Fruit fly (Drosophila melanogaster) whole organism, embryonic: ENCODE data around the gene CG12147.

Experiments
- Atf6 ChIP-seq: fragments of 200-800 bp; sonication (Bioruptor generic); IDR thresholded peaks from 2 replicates; pipeline ENCODE4 v1.3.6; 2022; ENCODE audit warnings: missing biosample characterization, missing genetic modification characterization
- B-H1 ChIP-seq: fragments of 200-800 bp; sonication (Bioruptor generic); IDR thresholded peaks from 3 replicates; pipeline ENCODE4 v1.3.6; 2022; ENCODE audit warnings: missing biosample characterization, missing genetic modification characterization
- Blimp-1 ChIP-seq: fragments of 200-800 bp; sonication (Bioruptor generic); optimal IDR thresholded peaks from 3 replicates; lab custom pipeline; 2018; ENCODE audit warnings: missing biosample characterization, missing genetic modification characterization, mild to moderate bottlenecking, moderate library complexity, missing genetic modification reagents
- C15 ChIP-seq: fragments of 200-800 bp; sonication (Bioruptor generic); IDR thresholded peaks from 3 replicates; pipeline ENCODE4 v1.3.6; 2022; ENCODE audit warnings: missing biosample characterization, missing genetic modification characterization
- CG10147 ChIP-seq: fragments of 200-800 bp; sonication (Bioruptor generic); optimal IDR thresholded peaks from 2 replicates; lab custom pipeline; 2019; ENCODE audit warnings: missing biosample characterization, mild to moderate bottlenecking, missing genetic modification characterization, moderate library complexity
- CG10209 ChIP-seq: fragments of 200-800 bp; sonication (Bioruptor generic); optimal IDR thresholded peaks from 3 replicates; lab custom pipeline; 2017; ENCODE audit warnings: missing biosample characterization, mild to moderate bottlenecking, missing genetic modification characterization, missing genetic modification reagents
- CG12155 ChIP-seq: fragments of 200-800 bp; sonication (Bioruptor generic); optimal IDR thresholded peaks from 3 replicates; lab custom pipeline; 2016; ENCODE audit warnings: missing biosample characterization, missing genetic modification characterization
- CG12659 ChIP-seq: fragments of 200-800 bp; sonication (Bioruptor generic); optimal IDR thresholded peaks from 3 replicates; lab custom pipeline; 2017; ENCODE audit warnings: mild to moderate bottlenecking, missing biosample characterization, missing genetic modification reagents, missing genetic modification characterization
- CG15479 ChIP-seq: fragments of 200-800 bp; sonication (Bioruptor generic); optimal IDR thresholded peaks from 3 replicates; lab custom pipeline; 2019; ENCODE audit warnings: missing biosample characterization, mild to moderate bottlenecking, missing genetic modification characterization, moderate library complexity
- CG17328 ChIP-seq: fragments of 200-800 bp; sonication (Bioruptor generic); IDR thresholded peaks from 2 replicates; pipeline ENCODE4 v1.3.6; 2022; ENCODE audit warnings: missing biosample characterization, missing genetic modification characterization
- CG18599 ChIP-seq: fragments of 200-800 bp; sonication (Bioruptor generic); optimal IDR thresholded peaks from 3 replicates; lab custom pipeline; 2017; ENCODE audit warnings: missing biosample characterization, missing genetic modification characterization, mild to moderate bottlenecking, moderate library complexity, missing genetic modification reagents
- CG2120 ChIP-seq: fragments of 200-800 bp; sonication (Bioruptor generic); optimal IDR thresholded peaks from 3 replicates; lab custom pipeline; 2016; ENCODE audit warnings: missing biosample characterization, missing genetic modification characterization
- CG32532 ChIP-seq: fragments of 200-800 bp; sonication (Bioruptor generic); IDR thresholded peaks from 2 replicates; pipeline ENCODE4 v1.3.6; 2022; ENCODE audit warnings: missing biosample characterization, missing genetic modification characterization
- CG34376 ChIP-seq: fragments of 200-800 bp; sonication (Bioruptor generic); optimal IDR thresholded peaks from 2 replicates; lab custom pipeline; 2018; ENCODE audit warnings: missing biosample characterization, mild to moderate bottlenecking, missing genetic modification characterization
- CG34422 ChIP-seq: fragments of 200-800 bp; sonication (Bioruptor generic); IDR thresholded peaks from 3 replicates; pipeline ENCODE4 v1.3.6; 2022; ENCODE audit warnings: missing biosample characterization, missing genetic modification characterization
- CG3847 ChIP-seq: fragments of 200-800 bp; sonication (Bioruptor generic); IDR thresholded peaks from 2 replicates; pipeline ENCODE4 v1.3.6; 2022; ENCODE audit warnings: missing biosample characterization, missing genetic modification characterization
- CG3995 ChIP-seq: fragments of 200-800 bp; sonication (Bioruptor generic); optimal IDR thresholded peaks from 3 replicates; lab custom pipeline; 2016; ENCODE audit warnings: missing biosample characterization, missing genetic modification characterization
- CG5180 ChIP-seq: fragments of 200-800 bp; sonication (Bioruptor generic); optimal IDR thresholded peaks from 3 replicates; lab custom pipeline; 2017; ENCODE audit warnings: missing biosample characterization, missing genetic modification characterization, mild to moderate bottlenecking, moderate library complexity, missing genetic modification reagents
- CG6254 ChIP-seq: fragments of 200-800 bp; sonication (Bioruptor generic); optimal IDR thresholded peaks from 3 replicates; lab custom pipeline; 2017; ENCODE audit warnings: mild to moderate bottlenecking, missing biosample characterization, missing genetic modification reagents, missing genetic modification characterization
- CG6813 ChIP-seq: fragments of 200-800 bp; sonication (Bioruptor generic); optimal IDR thresholded peaks from 2 replicates; lab custom pipeline; 2017; ENCODE audit warnings: missing biosample characterization, missing genetic modification characterization, mild to moderate bottlenecking, moderate library complexity, missing genetic modification reagents
- CG7556 ChIP-seq: fragments of 200-800 bp; sonication (Bioruptor generic); optimal IDR thresholded peaks from 2 replicates; lab custom pipeline; 2017; ENCODE audit warnings: missing biosample characterization, mild to moderate bottlenecking, missing genetic modification characterization
- CG7839 ChIP-seq: fragments of 200-800 bp; sonication (Bioruptor generic); optimal IDR thresholded peaks from 3 replicates; lab custom pipeline; 2018; ENCODE audit warnings: missing biosample characterization, mild to moderate bottlenecking, missing genetic modification characterization, moderate library complexity
- Camta ChIP-seq: fragments of 200-800 bp; sonication (Bioruptor generic); optimal IDR thresholded peaks from 2 replicates; lab custom pipeline; 2016; ENCODE audit warnings: missing biosample characterization, missing genetic modification characterization
- Chrac-16 ChIP-seq: fragments of 200-800 bp; sonication (Bioruptor generic); optimal IDR thresholded peaks from 3 replicates; lab custom pipeline; 2016; ENCODE audit warnings: missing biosample characterization, missing genetic modification characterization
- Ets97D ChIP-seq: fragments of 200-800 bp; sonication (Bioruptor generic); optimal IDR thresholded peaks from 3 replicates; lab custom pipeline; 2016; ENCODE audit warnings: missing biosample characterization, missing genetic modification characterization
- Fer2 ChIP-seq: fragments of 200-800 bp; sonication (Bioruptor generic); optimal IDR thresholded peaks from 2 replicates; lab custom pipeline; 2018; ENCODE audit warnings: missing biosample characterization, mild to moderate bottlenecking, missing genetic modification characterization, moderate library complexity
- H15 ChIP-seq: fragments of 200-800 bp; sonication (Bioruptor generic); IDR thresholded peaks from 3 replicates; pipeline ENCODE4 v1.3.6; 2022; ENCODE audit warnings: missing biosample characterization, missing genetic modification characterization
- HHEX ChIP-seq: fragments of 200-800 bp; sonication (Bioruptor generic); optimal IDR thresholded peaks from 3 replicates; lab custom pipeline; 2017; ENCODE audit warnings: missing biosample characterization, mild to moderate bottlenecking, missing genetic modification characterization, missing genetic modification reagents
- Hmr ChIP-seq: fragments of 200-800 bp; sonication (Bioruptor generic); optimal IDR thresholded peaks from 3 replicates; lab custom pipeline; 2017; ENCODE audit warnings: mild to moderate bottlenecking, missing biosample characterization, missing genetic modification reagents, missing genetic modification characterization
- Lhr ChIP-seq: fragments of 200-800 bp; sonication (Bioruptor generic); optimal IDR thresholded peaks from 3 replicates; lab custom pipeline; 2017; ENCODE audit warnings: mild to moderate bottlenecking, missing biosample characterization, missing genetic modification reagents, missing genetic modification characterization
- Neu2 ChIP-seq: fragments of 200-800 bp; sonication (Bioruptor generic); optimal IDR thresholded peaks from 3 replicates; lab custom pipeline; 2016; ENCODE audit warnings: missing biosample characterization, missing genetic modification characterization, borderline replicate concordance
- NfI ChIP-seq: fragments of 200-800 bp; sonication (Bioruptor generic); optimal IDR thresholded peaks from 3 replicates; lab custom pipeline; 2018; ENCODE audit warnings: missing biosample characterization, mild to moderate bottlenecking, missing genetic modification characterization, moderate library complexity
- Oli ChIP-seq: fragments of 200-800 bp; sonication (Bioruptor generic); optimal IDR thresholded peaks from 2 replicates; lab custom pipeline; 2018; ENCODE audit warnings: missing biosample characterization, mild to moderate bottlenecking, missing genetic modification characterization, moderate library complexity
- Sin3A ChIP-seq: fragments of >200 bp; optimal IDR thresholded peaks from 2 replicates; lab custom pipeline; 2018
- Sox100B ChIP-seq: fragments of 200-800 bp; sonication (Bioruptor generic); optimal IDR thresholded peaks from 3 replicates; lab custom pipeline; 2018; ENCODE audit warnings: missing biosample characterization, mild to moderate bottlenecking, missing genetic modification characterization
- Spps ChIP-seq: fragments of 200-800 bp; sonication (Bioruptor generic); optimal IDR thresholded peaks from 2 replicates; lab custom pipeline; 2018; ENCODE audit warnings: missing biosample characterization, mild to moderate bottlenecking, missing genetic modification characterization
- Taf1 ChIP-seq: fragments of 200-800 bp; sonication (Bioruptor generic); IDR thresholded peaks from 2 replicates; pipeline ENCODE4 v1.3.6; 2022; ENCODE audit warnings: missing biosample characterization, missing genetic modification characterization
- abd-A ChIP-seq: fragments of 200-800 bp; sonication (Bioruptor generic); optimal IDR thresholded peaks from 3 replicates; lab custom pipeline; 2019; ENCODE audit warnings: missing biosample characterization, mild to moderate bottlenecking, missing genetic modification characterization, moderate library complexity
- az2 ChIP-seq: fragments of 200-800 bp; sonication (Bioruptor generic); optimal IDR thresholded peaks from 3 replicates; lab custom pipeline; 2016; ENCODE audit warnings: missing biosample characterization, missing genetic modification characterization
- bbx ChIP-seq: fragments of 200-800 bp; sonication (Bioruptor generic); IDR thresholded peaks from 2 replicates; pipeline ENCODE4 v1.3.6; 2022; ENCODE audit warnings: missing biosample characterization, missing genetic modification characterization; ENCODE audit not compliant: partially characterized antibody
- btn ChIP-seq: fragments of 200-800 bp; sonication (Bioruptor generic); optimal IDR thresholded peaks from 2 replicates; lab custom pipeline; 2016; ENCODE audit warnings: missing biosample characterization, missing genetic modification characterization
- dysf ChIP-seq: fragments of 200-800 bp; sonication (Bioruptor generic); IDR thresholded peaks from 3 replicates; pipeline ENCODE4 v1.3.6; 2022; ENCODE audit warnings: missing biosample characterization, missing genetic modification characterization
- en ChIP-seq: fragments of 200-800 bp; sonication (Bioruptor generic); optimal IDR thresholded peaks from 2 replicates; lab custom pipeline; 2016; ENCODE audit warnings: missing biosample characterization, missing genetic modification characterization
- fd96Cb ChIP-seq: fragments of 200-800 bp; sonication (Bioruptor generic); optimal IDR thresholded peaks from 2 replicates; lab custom pipeline; 2018; ENCODE audit warnings: missing biosample characterization, mild to moderate bottlenecking, missing genetic modification characterization, moderate library complexity
- gcm2 ChIP-seq: fragments of 200-800 bp; sonication (Bioruptor generic); optimal IDR thresholded peaks from 2 replicates; lab custom pipeline; 2016; ENCODE audit warnings: missing biosample characterization, missing genetic modification characterization
- nom ChIP-seq: fragments of 200-800 bp; sonication (Bioruptor generic); optimal IDR thresholded peaks from 2 replicates; lab custom pipeline; 2017; ENCODE audit warnings: missing biosample characterization, missing genetic modification characterization, mild to moderate bottlenecking, moderate library complexity, missing genetic modification reagents
- prd ChIP-seq, 3 experiments: fragments of >200 bp in 2 of 3; fragments of 200-800 bp in 1 of 3; sonication (Bioruptor generic) in 1 of 3; optimal IDR thresholded peaks in 2 of 3; IDR thresholded peaks in 1 of 3; 2 replicates in 2 of 3; 3 replicates in 1 of 3; pipeline versions ENCODE4 v1.3.6 to Lab custom; 2017 to 2022; ENCODE audit warnings: missing biosample characterization in 1 of 3, missing genetic modification characterization in 1 of 3
- sna ChIP-seq: fragments of 200-800 bp; sonication (Bioruptor generic); IDR thresholded peaks from 2 replicates; pipeline ENCODE4 v1.3.6; 2022; ENCODE audit warnings: missing biosample characterization, missing genetic modification characterization; ENCODE audit not compliant: partially characterized antibody
- vfl ChIP-seq: fragments of 200-800 bp; sonication (Bioruptor generic); optimal IDR thresholded peaks from 2 replicates; lab custom pipeline; 2016; ENCODE audit warnings: missing biosample characterization, missing genetic modification characterization

Gene CG12147

DNA sequence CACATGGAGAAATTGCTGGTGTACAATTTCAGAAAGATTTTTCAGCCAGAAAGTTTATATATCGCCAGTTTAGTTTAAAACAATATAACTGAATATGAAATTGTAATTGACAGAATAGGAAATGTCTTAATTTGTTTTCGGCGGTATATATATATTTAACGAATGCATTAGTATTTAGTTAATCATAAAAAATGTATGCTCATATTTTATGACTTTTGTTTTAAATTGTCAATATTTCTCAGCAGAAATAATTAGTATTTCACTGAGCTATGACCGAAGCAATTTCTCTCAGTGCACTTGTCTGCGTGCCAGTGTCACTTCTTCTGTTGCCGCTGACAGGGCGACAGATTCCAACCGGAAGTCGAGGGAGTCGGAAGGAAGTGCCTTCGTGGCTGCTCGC lies 14.1 kb downstream of the CG12147 start (continued):
- TF ChIP-seq fd96Cb: peak; percentile 33
- TF ChIP-seq Atf6 (GFP tag; lab: Robert Waterston, UW): peak; percentile 24; the same call in 1 of the 2 replicates
- TF ChIP-seq Camta: no peak
- peak; percentile 30 for TF ChIP-seq Blimp-1 (GFP tag; lab: Kevin White, UChicago)
- 0 out of 2 replicates have a peak, but pooled peaks have one; percentile 24 for TF ChIP-seq CG32532
- peak; percentile 27 for TF ChIP-seq Chrac-16 (GFP tag; lab: Kevin White, UChicago)
- peak; percentile 75 for TF ChIP-seq CG7556 (GFP tag; lab: Kevin White, UChicago)
- TF ChIP-seq C15 (GFP tag; lab: Robert Waterston, UW): 0 out of 3 replicates have a peak, but pooled peaks have one; percentile 33
- TF ChIP-seq az2 (GFP tag; lab: Kevin White, UChicago): peak; percentile 19
- peak; percentile 69 for TF ChIP-seq CG2120
- TF ChIP-seq CG10209 (GFP tag; lab: Kevin White, UChicago): peak; percentile 56
- TF ChIP-seq Lhr (GFP tag; lab: Kevin White, UChicago): no peak
- peak; percentile 70 for TF ChIP-seq Hmr (GFP tag; lab: Kevin White, UChicago)
- no peak for TF ChIP-seq btn (GFP tag; lab: Kevin White, UChicago)
- 0 out of 3 replicates have a peak, but pooled peaks have one; percentile 27 for TF ChIP-seq dysf (GFP tag; lab: Robert Waterston, UW)
- TF ChIP-seq CG18599 (GFP tag; lab: Kevin White, UChicago): peak; percentile 72
- TF ChIP-seq CG12659 (GFP tag; lab: Kevin White, UChicago): peak; percentile 59
- TF ChIP-seq Fer2 (tag; lab: Kevin White, UChicago): peak; percentile 15
- TF ChIP-seq CG17328 (GFP tag; lab: Robert Waterston, UW): peak; percentile 21; the same call in 1 of the 2 replicates
- TF ChIP-seq CG5180 (GFP tag; lab: Kevin White, UChicago): peak; percentile 12
- no peak for TF ChIP-seq CG15479
- TF ChIP-seq CG10147: peak; percentile 37
- no peak for TF ChIP-seq nom (GFP tag; lab: Kevin White, UChicago)
- no peak for TF ChIP-seq gcm2 (GFP tag; lab: Kevin White, UChicago)
- TF ChIP-seq Oli (tag; lab: Kevin White, UChicago): peak; percentile 46
- TF ChIP-seq en (GFP tag; lab: Kevin White, UChicago): no peak
- TF ChIP-seq, all 482 proteins: peak for 113

- TF ChIP-seq sna (GFP tag; lab: Robert Waterston, UW) (no peak), Sin3A (lab: Kevin White, UChicago) (no peak), CG12155 (GFP tag; lab: Kevin White, UChicago) (no peak), B-H1 (no peak), Neu2 (GFP tag; lab: Kevin White, UChicago) (no peak), H15 (no peak), CG7839 (no peak), Ets97D (GFP tag; lab: Kevin White, UChicago) (no peak), CG6254 (GFP tag; lab: Kevin White, UChicago) (no peak), bbx (no peak), CG3995 (GFP tag; lab: Kevin White, UChicago) (no peak), Taf1 (no peak), prd (optimal IDR thresholded peaks at IDR 0.05; lab: Kevin White, UChicago) (no peak), prd (GFP tag; IDR thresholded peaks at IDR 0.05; lab: Robert Waterston, UW) (0 out of 3 replicates have a peak, but pooled peaks have one; percentile 5), CG34376 (GFP tag; lab: Kevin White, UChicago) (no peak), Spps (tag; lab: Kevin White, UChicago) (no peak), CG3847 (GFP tag; lab: Robert Waterston, UW) (no peak), CG6813 (GFP tag; lab: Kevin White, UChicago) (no peak), vfl (GFP tag; lab: Kevin White, UChicago) (no peak), HHEX (no peak), NfI (GFP tag; lab: Kevin White, UChicago) (no peak), Sox100B (GFP tag; lab: Kevin White, UChicago) (no peak), CG34422 (0 out of 3 replicates have a peak, but pooled peaks have one; percentile 24), abd-A (tag; lab: Kevin White, UChicago) (peak; percentile 45)
Measured at dm6 chr3R:5412306-5412705, 14.8 kb downstream of the CG12147 start, which contains the start of gene Orco. TSS of gene Orco (minus strand) at chr3R:5412406.
